Worm (Caenorhabditis elegans) whole organism, L4/young adult: Measurements from ENCODE around the gene ceh-14.

Experiments
- W03F9.2 ChIP-seq: fragments of 150-350 bp; optimal IDR thresholded peaks from 2 replicates; lab custom pipeline; 2014; ENCODE audit warnings: missing biosample characterization, missing genetic modification characterization
- him-1 ChIP-seq: sonication (generic microtip); optimal IDR thresholded peaks from 2 replicates; lab custom pipeline; 2016; ENCODE audit warnings: missing genotype, missing genetic modification reagents, missing genetic modification characterization, missing compliant biosample characterization

DNA sequence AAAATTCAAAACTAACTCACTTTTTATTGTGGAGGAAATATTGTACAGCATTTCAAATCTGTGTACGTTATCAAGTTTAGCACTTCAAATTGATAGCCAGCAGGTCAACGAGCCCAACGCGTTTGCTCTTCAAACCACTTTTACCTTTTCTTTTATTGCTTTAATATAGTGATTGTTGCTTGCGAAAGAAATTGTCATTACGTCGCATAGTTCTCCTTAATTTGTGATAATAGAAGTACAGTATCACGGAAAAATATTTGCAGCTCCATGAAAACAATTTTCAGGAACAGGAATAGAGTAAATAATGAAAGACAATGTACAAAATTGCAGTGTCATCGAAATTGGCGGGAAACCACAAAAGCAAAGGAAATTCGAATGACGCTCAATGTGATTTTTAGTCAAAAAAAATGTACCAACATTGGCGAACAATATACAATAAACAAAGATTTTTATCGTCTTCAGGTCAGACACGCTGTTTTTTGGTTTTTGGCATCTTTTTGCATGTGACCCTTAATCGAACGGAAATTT is 26.5 kb upstream of the ceh-14 start, which contains the start of the genes PDB1.1 and F08C6.5:
- TF ChIP-seq W03F9.2 (tag; lab: Kevin White, UChicago) = no peak
- TF ChIP-seq him-1 (tag; lab: Kevin White, UChicago) = no peak
